Fruit fly (Drosophila melanogaster) whole organism, embryonic: ENCODE measurements around the gene Rchy1.

Source experiments
- ATbp ChIP-seq: fragments of 200-800 bp; sonication (Bioruptor generic); optimal IDR thresholded peaks from 2 replicates; lab custom pipeline; 2017; ENCODE audit warnings: missing biosample characterization, mild to moderate bottlenecking, missing genetic modification characterization, missing genetic modification reagents
- Antp ChIP-seq: fragments of 200-800 bp; sonication (Bioruptor generic); optimal IDR thresholded peaks from 3 replicates; lab custom pipeline; 2016; ENCODE audit warnings: missing biosample characterization, missing genetic modification characterization
- C15 ChIP-seq: fragments of 200-800 bp; sonication (Bioruptor generic); IDR thresholded peaks from 3 replicates; pipeline ENCODE4 v1.3.6; 2022; ENCODE audit warnings: missing biosample characterization, missing genetic modification characterization
- CG10147 ChIP-seq: fragments of 200-800 bp; sonication (Bioruptor generic); optimal IDR thresholded peaks from 2 replicates; lab custom pipeline; 2019; ENCODE audit warnings: missing biosample characterization, mild to moderate bottlenecking, missing genetic modification characterization, moderate library complexity
- CG10654 ChIP-seq: fragments of 200-800 bp; sonication (Bioruptor generic); optimal IDR thresholded peaks from 2 replicates; lab custom pipeline; 2016; ENCODE audit warnings: missing biosample characterization, missing genetic modification characterization
- CG11398 ChIP-seq: fragments of 200-800 bp; sonication (Bioruptor generic); optimal IDR thresholded peaks from 2 replicates; lab custom pipeline; 2016; ENCODE audit warnings: missing biosample characterization, missing genetic modification characterization
- CG12219 ChIP-seq: fragments of 200-800 bp; sonication (Bioruptor generic); optimal IDR thresholded peaks from 3 replicates; lab custom pipeline; 2018; ENCODE audit warnings: missing biosample characterization, mild to moderate bottlenecking, missing genetic modification characterization
- CG12236 ChIP-seq: fragments of 200-800 bp; sonication (Bioruptor generic); optimal IDR thresholded peaks from 2 replicates; lab custom pipeline; 2016; ENCODE audit warnings: missing biosample characterization, missing genetic modification characterization
- CG12769 ChIP-seq: fragments of 200-800 bp; sonication (Bioruptor generic); optimal IDR thresholded peaks from 2 replicates; lab custom pipeline; 2019; ENCODE audit warnings: missing biosample characterization, mild to moderate bottlenecking, missing genetic modification characterization, moderate library complexity
- CG13424 ChIP-seq: fragments of 200-800 bp; sonication (Bioruptor generic); optimal IDR thresholded peaks from 2 replicates; lab custom pipeline; 2019; ENCODE audit warnings: missing biosample characterization, mild to moderate bottlenecking, missing genetic modification characterization, moderate library complexity
- CG2678 ChIP-seq: fragments of 200-800 bp; sonication (Bioruptor generic); optimal IDR thresholded peaks from 3 replicates; lab custom pipeline; 2019; ENCODE audit warnings: missing biosample characterization, mild to moderate bottlenecking, missing genetic modification characterization, moderate library complexity
- CG2875 ChIP-seq: fragments of 200-800 bp; sonication (Bioruptor generic); optimal IDR thresholded peaks from 2 replicates; lab custom pipeline; 2017; ENCODE audit warnings: missing biosample characterization, mild to moderate bottlenecking, missing genetic modification characterization, missing genetic modification reagents
- CG31224 ChIP-seq: fragments of 200-800 bp; sonication (Bioruptor generic); IDR thresholded peaks from 2 replicates; pipeline ENCODE4 v1.3.6; 2022; ENCODE audit warnings: missing biosample characterization, missing genetic modification characterization
- CG32772 ChIP-seq: fragments of 200-800 bp; sonication (Bioruptor generic); IDR thresholded peaks from 2 replicates; pipeline ENCODE4 v1.3.6; 2022; ENCODE audit warnings: missing biosample characterization, missing genetic modification characterization
- CG4360 ChIP-seq: fragments of 200-800 bp; sonication (Bioruptor generic); IDR thresholded peaks from 2 replicates; pipeline ENCODE4 v1.3.6; 2022; ENCODE audit warnings: missing biosample characterization, missing genetic modification characterization
- CG4730 ChIP-seq: fragments of 200-800 bp; sonication (Bioruptor generic); IDR thresholded peaks from 2 replicates; pipeline ENCODE4 v1.3.6; 2022; ENCODE audit warnings: missing biosample characterization, missing genetic modification characterization
- CG6272 ChIP-seq: fragments of 200-800 bp; sonication (Bioruptor generic); IDR thresholded peaks from 2 replicates; pipeline ENCODE4 v1.3.6; 2022; ENCODE audit warnings: missing biosample characterization, missing genetic modification characterization
- CG6654 ChIP-seq: fragments of 200-800 bp; sonication (Bioruptor generic); optimal IDR thresholded peaks from 2 replicates; lab custom pipeline; 2017; ENCODE audit warnings: missing biosample characterization, mild to moderate bottlenecking, missing genetic modification characterization
- CG6765 ChIP-seq: fragments of 200-800 bp; sonication (Bioruptor generic); optimal IDR thresholded peaks from 3 replicates; lab custom pipeline; 2017; ENCODE audit warnings: missing biosample characterization, mild to moderate bottlenecking, missing genetic modification characterization
- CG7745 ChIP-seq: fragments of 200-800 bp; sonication (Bioruptor generic); optimal IDR thresholded peaks from 2 replicates; lab custom pipeline; 2018; ENCODE audit warnings: missing biosample characterization, mild to moderate bottlenecking, missing genetic modification characterization, moderate library complexity
- CG8089 ChIP-seq: fragments of 200-800 bp; sonication (Bioruptor generic); optimal IDR thresholded peaks from 3 replicates; lab custom pipeline; 2016; ENCODE audit warnings: missing biosample characterization, missing genetic modification characterization
- Dip2 ChIP-seq: fragments of 200-800 bp; sonication (Bioruptor generic); IDR thresholded peaks from 2 replicates; pipeline ENCODE4 v1.3.6; 2022; ENCODE audit warnings: missing biosample characterization, missing genetic modification characterization
- Doc3 ChIP-seq: fragments of 200-800 bp; sonication (Bioruptor generic); IDR thresholded peaks from 3 replicates; pipeline ENCODE4 v1.3.6; 2022; ENCODE audit warnings: missing biosample characterization, missing genetic modification characterization; ENCODE audit not compliant: partially characterized antibody
- Dref ChIP-seq: fragments of 200-800 bp; sonication (Bioruptor generic); IDR thresholded peaks from 2 replicates; pipeline ENCODE4 v1.3.6; 2022; ENCODE audit warnings: missing biosample characterization, missing genetic modification characterization
- Fer2 ChIP-seq: fragments of 200-800 bp; sonication (Bioruptor generic); optimal IDR thresholded peaks from 2 replicates; lab custom pipeline; 2018; ENCODE audit warnings: missing biosample characterization, mild to moderate bottlenecking, missing genetic modification characterization, moderate library complexity
- H15 ChIP-seq: fragments of 200-800 bp; sonication (Bioruptor generic); IDR thresholded peaks from 3 replicates; pipeline ENCODE4 v1.3.6; 2022; ENCODE audit warnings: missing biosample characterization, missing genetic modification characterization
- HLH3B ChIP-seq: fragments of 200-800 bp; sonication (Bioruptor generic); IDR thresholded peaks from 2 replicates; pipeline ENCODE4 v1.3.6; 2022; ENCODE audit warnings: missing biosample characterization, missing genetic modification characterization
- Hr78 ChIP-seq, 2 experiments: fragments of 200-800 bp in 1 of 2; fragments of >200 bp in 1 of 2; sonication (Bioruptor generic) in 1 of 2; optimal IDR thresholded peaks; 2 replicates each; lab custom pipeline; 2017 to 2019; ENCODE audit warnings: missing biosample characterization in 2 of 2, missing genetic modification characterization in 2 of 2, mild to moderate bottlenecking in 1 of 2, moderate library complexity in 1 of 2
- Lim3 ChIP-seq: fragments of 200-800 bp; sonication (Bioruptor generic); IDR thresholded peaks from 2 replicates; pipeline ENCODE4 v1.3.6; 2022; ENCODE audit warnings: missing biosample characterization, missing genetic modification characterization
- Max ChIP-seq: fragments of 200-800 bp; sonication (Bioruptor generic); optimal IDR thresholded peaks from 2 replicates; lab custom pipeline; 2016; ENCODE audit warnings: missing biosample characterization, mild to moderate bottlenecking, missing genetic modification characterization
- Ssrp ChIP-seq: fragments of 200-800 bp; sonication (Bioruptor generic); optimal IDR thresholded peaks from 2 replicates; lab custom pipeline; 2018; ENCODE audit warnings: missing biosample characterization, mild to moderate bottlenecking, missing genetic modification characterization, moderate library complexity
- ab ChIP-seq: fragments of 200-800 bp; sonication (Bioruptor generic); optimal IDR thresholded peaks from 2 replicates; lab custom pipeline; 2016; ENCODE audit warnings: missing biosample characterization, missing genetic modification characterization
- abd-A ChIP-seq: fragments of 200-800 bp; sonication (Bioruptor generic); optimal IDR thresholded peaks from 3 replicates; lab custom pipeline; 2019; ENCODE audit warnings: missing biosample characterization, mild to moderate bottlenecking, missing genetic modification characterization, moderate library complexity
- ac ChIP-seq: fragments of 200-800 bp; sonication (Bioruptor generic); optimal IDR thresholded peaks from 3 replicates; lab custom pipeline; 2017; ENCODE audit warnings: missing biosample characterization, mild to moderate bottlenecking, missing genetic modification characterization
- br ChIP-seq: fragments of >200 bp; optimal IDR thresholded peaks from 2 replicates; lab custom pipeline; 2017
- chif ChIP-seq, 2 experiments: fragments of 200-800 bp; sonication (Bioruptor generic); optimal IDR thresholded peaks; 3 replicates each; lab custom pipeline; 2016; ENCODE audit warnings: missing biosample characterization in 2 of 2, missing genetic modification characterization in 2 of 2
- chn ChIP-seq: fragments of 200-800 bp; sonication (Bioruptor generic); optimal IDR thresholded peaks from 2 replicates; lab custom pipeline; 2016; ENCODE audit warnings: missing biosample characterization, missing genetic modification characterization
- cwo ChIP-seq: fragments of 200-800 bp; sonication (Bioruptor generic); optimal IDR thresholded peaks from 3 replicates; lab custom pipeline; 2017; ENCODE audit warnings: missing biosample characterization, missing genetic modification characterization, mild to moderate bottlenecking, moderate library complexity, missing genetic modification reagents
- ewg ChIP-seq: fragments of 200-800 bp; sonication (Bioruptor generic); optimal IDR thresholded peaks from 3 replicates; lab custom pipeline; 2017; ENCODE audit warnings: mild to moderate bottlenecking, missing biosample characterization, missing genetic modification reagents, missing genetic modification characterization
- gcm ChIP-seq: fragments of 200-800 bp; sonication (Bioruptor generic); optimal IDR thresholded peaks from 2 replicates; lab custom pipeline; 2019; ENCODE audit warnings: missing biosample characterization, mild to moderate bottlenecking, missing genetic modification characterization, moderate library complexity
- gcm2 ChIP-seq: fragments of 200-800 bp; sonication (Bioruptor generic); optimal IDR thresholded peaks from 2 replicates; lab custom pipeline; 2016; ENCODE audit warnings: missing biosample characterization, missing genetic modification characterization
- gem ChIP-seq: fragments of 200-800 bp; sonication (Bioruptor generic); optimal IDR thresholded peaks from 2 replicates; lab custom pipeline; 2019; ENCODE audit warnings: missing biosample characterization, mild to moderate bottlenecking, missing genetic modification characterization, moderate library complexity
- lov ChIP-seq, 2 experiments: fragments of 200-800 bp in 1 of 2; fragments of >200 bp in 1 of 2; sonication (Bioruptor generic) in 1 of 2; IDR thresholded peaks in 1 of 2; optimal IDR thresholded peaks in 1 of 2; 2 replicates in 1 of 2; 3 replicates in 1 of 2; pipeline versions ENCODE4 v1.3.6 to Lab custom; 2017 to 2022; ENCODE audit warnings: missing biosample characterization in 1 of 2, missing genetic modification characterization in 1 of 2
- maf-S ChIP-seq: fragments of 200-800 bp; sonication (Bioruptor generic); optimal IDR thresholded peaks from 2 replicates; lab custom pipeline; 2016; ENCODE audit warnings: missing biosample characterization, missing genetic modification characterization
- peb ChIP-seq: fragments of 200-800 bp; sonication (Bioruptor generic); IDR thresholded peaks from 2 replicates; pipeline ENCODE4 v1.3.6; 2022; ENCODE audit warnings: missing biosample characterization, missing genetic modification characterization
- scrt ChIP-seq: fragments of 200-800 bp; sonication (Bioruptor generic); optimal IDR thresholded peaks from 2 replicates; lab custom pipeline; 2018; ENCODE audit warnings: missing biosample characterization, mild to moderate bottlenecking, missing genetic modification characterization, moderate library complexity
- slou ChIP-seq: fragments of 200-800 bp; sonication (Bioruptor generic); optimal IDR thresholded peaks from 3 replicates; lab custom pipeline; 2016; ENCODE audit warnings: missing biosample characterization, missing genetic modification characterization
- tll ChIP-seq, 2 experiments: fragments of 200-800 bp in 1 of 2; fragments of >200 bp in 1 of 2; sonication (Bioruptor generic) in 1 of 2; optimal IDR thresholded peaks; 2 replicates each; lab custom pipeline; 2017 to 2019; ENCODE audit warnings: missing biosample characterization in 2 of 2, missing genetic modification characterization in 2 of 2, mild to moderate bottlenecking in 1 of 2, moderate library complexity in 1 of 2
- ttk ChIP-seq: fragments of 200-800 bp; sonication (Bioruptor generic); IDR thresholded peaks from 2 replicates; pipeline ENCODE4 v2.1.2; 2022; ENCODE audit warnings: missing biosample characterization, missing genetic modification characterization
- zfh2 ChIP-seq: fragments of 200-800 bp; sonication (Bioruptor generic); optimal IDR thresholded peaks from 2 replicates; lab custom pipeline; 2016; ENCODE audit warnings: missing biosample characterization, missing genetic modification characterization

Gene Rchy1

DNA sequence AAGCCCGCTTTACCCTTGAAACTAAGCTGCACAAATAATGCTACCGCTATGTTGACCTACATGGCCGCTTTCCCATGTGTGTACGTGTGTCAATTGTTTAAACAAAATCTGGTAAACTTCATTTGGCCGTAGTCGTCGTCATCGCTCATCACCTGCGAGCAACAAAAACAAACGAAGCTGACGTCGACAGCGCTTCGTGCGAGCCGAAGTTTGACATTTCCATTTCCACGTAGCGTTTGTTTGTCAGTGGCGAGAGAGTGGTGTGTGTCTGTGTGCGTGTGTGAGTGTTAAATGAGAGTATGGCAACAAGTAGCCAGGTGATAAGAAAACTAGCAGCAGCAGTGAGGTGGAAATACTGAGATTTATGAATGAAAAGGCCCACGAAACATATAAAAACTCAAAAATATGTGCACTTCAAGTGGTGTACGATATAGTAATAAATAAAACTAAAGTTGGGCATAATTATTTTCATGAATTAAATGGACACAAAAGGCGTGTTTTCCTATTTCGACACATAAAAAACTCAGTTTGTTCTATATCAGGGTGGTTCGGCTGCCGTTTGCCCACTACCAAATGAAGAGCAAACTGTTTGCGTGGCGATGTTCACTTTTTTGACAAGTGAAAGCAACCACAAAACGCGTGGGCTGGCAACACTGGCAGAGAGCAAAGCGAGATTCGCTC, 13.9 kb upstream of the Rchy1 start (continued):
- TF ChIP-seq gem = peak; percentile 35
- TF ChIP-seq tll (GFP tag; optimal IDR thresholded peaks at IDR 0.05; lab: Kevin White, UChicago) = no peak
- no peak for TF ChIP-seq Max (GFP tag; lab: Kevin White, UChicago)
- peak; percentile 62 for TF ChIP-seq abd-A (tag; lab: Kevin White, UChicago)
- TF ChIP-seq slou (GFP tag; lab: Kevin White, UChicago) = no peak
- peak; percentile 61 for TF ChIP-seq CG6765 (GFP tag; lab: Kevin White, UChicago)
- no peak for TF ChIP-seq ac (GFP tag; lab: Kevin White, UChicago)
- TF ChIP-seq ewg (GFP tag; lab: Kevin White, UChicago) = no peak
- TF ChIP-seq CG6654 (GFP tag; lab: Kevin White, UChicago) = no peak
- TF ChIP-seq CG4360 (GFP tag; lab: Robert Waterston, UW) = peak; percentile 23; the same call in 1 of the 2 replicates
- TF ChIP-seq H15 (GFP tag; lab: Robert Waterston, UW) = no peak
- peak; percentile 70 for TF ChIP-seq CG12769 (tag; lab: Kevin White, UChicago)
- no peak for TF ChIP-seq Dip2 (GFP tag; lab: Robert Waterston, UW)
- no peak for TF ChIP-seq lov (optimal IDR thresholded peaks at IDR 0.05; lab: Kevin White, UChicago)
- peak; percentile 12; the same call in 1 of the 3 replicates for TF ChIP-seq lov (GFP tag; IDR thresholded peaks at IDR 0.05; lab: Robert Waterston, UW)
- peak; percentile 54 for TF ChIP-seq CG2678 (tag; lab: Kevin White, UChicago)
- peak; percentile 37 for TF ChIP-seq Fer2 (tag; lab: Kevin White, UChicago)
- no peak for TF ChIP-seq gcm2 (GFP tag; lab: Kevin White, UChicago)
- TF ChIP-seq CG12219 (GFP tag; lab: Kevin White, UChicago) = no peak
- TF ChIP-seq gcm = no peak
- no peak for TF ChIP-seq C15 (GFP tag; lab: Robert Waterston, UW)
- no peak for TF ChIP-seq CG10654 (GFP tag; lab: Kevin White, UChicago)
- TF ChIP-seq CG11398 (GFP tag; lab: Kevin White, UChicago) = no peak
- no peak for TF ChIP-seq peb
- no peak for TF ChIP-seq CG6272 (GFP tag; lab: Robert Waterston, UW)
- TF ChIP-seq CG8089 (GFP tag; lab: Kevin White, UChicago) = no peak
- no peak for TF ChIP-seq CG7745
- peak; percentile 13 for TF ChIP-seq Ssrp
- no peak for TF ChIP-seq Antp (GFP tag; lab: Kevin White, UChicago)
- no peak for TF ChIP-seq chif (GFP tag; optimal IDR thresholded peaks at IDR 0.05; lab: Kevin White, UChicago)
- TF ChIP-seq Hr78 (GFP tag; optimal IDR thresholded peaks at IDR 0.05; lab: Kevin White, UChicago) = peak in 1 of 2 experiments; percentile 4
- TF ChIP-seq zfh2 = no peak
- TF ChIP-seq ttk = no peak
- TF ChIP-seq chn (GFP tag; lab: Kevin White, UChicago) = no peak
- peak; percentile 80 for TF ChIP-seq ATbp
- TF ChIP-seq CG10147 = no peak
- TF ChIP-seq maf-S = no peak
- TF ChIP-seq br (lab: Kevin White, UChicago) = no peak
- no peak for TF ChIP-seq HLH3B
- no peak for TF ChIP-seq CG4730 (GFP tag; lab: Robert Waterston, UW)
- TF ChIP-seq Lim3 = no peak
- TF ChIP-seq ab = no peak
- peak; percentile 48 for TF ChIP-seq cwo (GFP tag; lab: Kevin White, UChicago)
- TF ChIP-seq Dref (GFP tag; lab: Robert Waterston, UW) = no peak
- TF ChIP-seq CG13424 (tag; lab: Kevin White, UChicago) = peak; percentile 29
- no peak for TF ChIP-seq CG31224 (GFP tag; lab: Robert Waterston, UW)
- no peak for TF ChIP-seq CG2875 (GFP tag; lab: Kevin White, UChicago)
- no peak for TF ChIP-seq CG12236 (GFP tag; lab: Kevin White, UChicago)
- no peak for TF ChIP-seq CG32772
- no peak for TF ChIP-seq Doc3
- peak; percentile 97 for TF ChIP-seq scrt (GFP tag; lab: Kevin White, UChicago)
